Fruit fly (Drosophila melanogaster): ENCODE measurements around the gene mei-217.

The mei-217 gene

dm6 chrX:17123545-17124203, 19.1 kb downstream of the mei-217 start:
- TF ChIP-seq CTCF (optimal IDR thresholded peaks at IDR 0.05) (no peak), CG8478 (optimal IDR thresholded peaks at IDR 0.05) (no peak)

DNA sequence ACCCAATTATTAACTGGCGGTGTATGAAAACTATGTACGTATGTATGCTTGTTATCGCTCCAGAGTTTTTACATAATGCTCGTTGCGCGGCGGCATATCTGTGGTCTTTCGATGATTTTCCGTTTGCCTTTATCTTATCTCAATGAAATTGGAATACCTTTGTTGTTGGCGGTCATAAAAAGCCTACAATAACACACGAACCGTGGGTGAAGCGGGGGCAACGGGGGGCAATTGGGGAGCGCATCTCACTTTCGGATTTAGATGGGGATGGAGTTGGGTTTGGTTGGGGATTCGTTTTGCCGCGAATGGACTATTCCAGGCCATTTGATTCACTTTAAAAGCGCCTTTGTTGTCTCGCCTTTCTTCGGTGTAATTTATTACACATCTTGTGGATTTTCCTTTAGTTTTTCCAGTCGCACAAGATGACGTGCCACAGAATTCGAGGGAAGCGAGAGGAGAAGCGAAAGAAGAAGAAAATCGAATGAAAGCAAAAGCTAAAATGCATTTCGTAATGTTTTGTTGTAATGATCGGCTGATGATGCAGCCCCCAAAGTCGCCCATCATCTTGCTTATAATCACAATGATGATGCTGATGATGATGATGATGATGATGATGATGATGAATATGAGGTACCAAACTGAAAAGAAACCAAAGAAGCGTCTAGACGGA, 20.2 kb downstream of the mei-217 start:
- TF ChIP-seq CTCF (optimal IDR thresholded peaks at IDR 0.05) (no peak), CG8478 (optimal IDR thresholded peaks at IDR 0.05) (no peak)

dm6 chrX:17121600-17121999, 21.2 kb downstream of the mei-217 start:
- TF ChIP-seq CG8478 (optimal IDR thresholded peaks at IDR 0.05) (no peak), CTCF (optimal IDR thresholded peaks at IDR 0.05) (no peak)

DNA sequence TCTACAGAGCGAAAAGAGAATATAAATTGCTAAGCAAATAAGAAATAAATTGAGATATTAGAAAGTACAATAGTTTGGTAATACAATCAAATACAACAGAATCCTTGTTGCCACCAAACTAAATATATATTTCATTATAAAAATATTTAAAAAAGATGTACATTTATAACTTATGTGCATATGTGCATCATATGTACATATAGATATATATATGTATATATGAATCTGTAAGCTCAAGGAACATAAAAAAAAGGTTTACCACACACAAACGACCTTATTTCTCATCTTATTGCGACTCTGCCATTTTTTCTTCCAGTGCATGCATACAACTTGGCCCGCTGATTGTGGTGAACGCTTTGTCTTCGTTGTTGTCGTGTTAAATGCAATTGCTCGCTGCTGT, 29.5 kb downstream of the mei-217 start:
- no peak for TF ChIP-seq CTCF (optimal IDR thresholded peaks at IDR 0.05)
- no peak for TF ChIP-seq CG8478 (optimal IDR thresholded peaks at IDR 0.05)

DNA sequence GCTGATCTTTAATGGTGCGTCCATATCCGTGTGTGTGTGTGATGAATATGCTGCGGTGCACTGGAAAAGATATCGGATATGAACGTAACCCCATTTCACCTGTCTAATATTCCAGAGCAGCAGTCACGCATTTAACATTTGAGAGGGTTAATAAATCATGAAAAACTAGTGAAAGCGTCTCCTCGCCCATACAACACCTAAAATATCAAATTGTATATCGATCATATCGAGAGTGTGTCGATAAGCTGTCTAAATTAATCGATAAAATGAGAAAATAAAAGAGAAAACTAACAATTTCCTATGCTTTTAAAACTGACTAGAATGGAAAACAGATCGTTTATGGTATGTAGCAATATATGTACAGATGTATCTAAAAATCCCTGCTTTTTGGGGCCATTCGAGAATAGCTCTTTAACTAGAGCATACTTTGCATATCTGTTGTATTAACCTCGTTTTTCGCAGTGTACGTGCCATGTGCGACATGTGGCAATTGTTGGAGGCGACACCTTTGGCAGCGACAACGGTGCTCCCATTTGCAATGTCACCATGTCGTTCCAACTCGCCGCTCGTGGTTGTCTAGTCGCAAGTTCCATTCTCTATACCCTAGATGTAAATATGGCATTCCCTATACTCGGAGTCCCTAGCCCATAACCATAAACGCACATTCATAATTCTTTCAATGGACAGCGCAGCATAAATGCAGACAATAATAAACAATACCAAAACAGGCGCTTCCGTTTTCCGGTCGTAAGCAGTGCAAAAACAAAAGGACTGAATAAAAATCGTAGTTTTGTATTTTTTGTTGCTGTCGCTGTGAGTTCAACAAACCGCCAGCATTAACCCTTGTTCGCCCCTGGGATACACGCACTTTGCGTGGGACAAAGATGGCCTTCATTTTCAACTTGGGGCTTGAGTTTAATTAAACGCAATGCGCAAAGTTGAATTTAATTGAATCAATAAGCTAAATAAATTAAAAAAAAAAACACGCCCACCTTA, 30.5 kb downstream of the mei-217 start:
- no peak for TF ChIP-seq CG8478 (optimal IDR thresholded peaks at IDR 0.05)
- TF ChIP-seq CTCF (optimal IDR thresholded peaks at IDR 0.05), result no peak

DNA sequence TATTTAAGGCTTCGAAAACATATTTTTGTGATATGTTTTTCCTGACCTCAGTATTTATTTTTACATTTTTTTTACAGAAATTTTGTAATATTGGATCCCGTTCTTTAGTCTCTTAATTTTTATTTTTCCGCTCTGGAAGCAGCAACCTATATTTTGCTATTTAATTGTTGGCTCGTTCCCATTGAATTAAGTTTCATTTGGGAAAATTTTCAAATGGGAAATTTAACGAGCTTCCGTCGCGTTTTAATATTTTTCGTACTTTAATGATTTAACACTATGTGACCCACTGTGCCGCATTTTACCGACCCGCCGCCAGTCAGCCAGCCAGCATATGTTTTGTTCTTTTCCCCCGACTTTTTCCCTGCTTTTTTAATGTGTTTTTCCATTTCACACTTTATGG, 31.5 kb downstream of the mei-217 start:
- TF ChIP-seq CTCF (optimal IDR thresholded peaks at IDR 0.05) (no peak), CG8478 (optimal IDR thresholded peaks at IDR 0.05) (no peak)

DNA sequence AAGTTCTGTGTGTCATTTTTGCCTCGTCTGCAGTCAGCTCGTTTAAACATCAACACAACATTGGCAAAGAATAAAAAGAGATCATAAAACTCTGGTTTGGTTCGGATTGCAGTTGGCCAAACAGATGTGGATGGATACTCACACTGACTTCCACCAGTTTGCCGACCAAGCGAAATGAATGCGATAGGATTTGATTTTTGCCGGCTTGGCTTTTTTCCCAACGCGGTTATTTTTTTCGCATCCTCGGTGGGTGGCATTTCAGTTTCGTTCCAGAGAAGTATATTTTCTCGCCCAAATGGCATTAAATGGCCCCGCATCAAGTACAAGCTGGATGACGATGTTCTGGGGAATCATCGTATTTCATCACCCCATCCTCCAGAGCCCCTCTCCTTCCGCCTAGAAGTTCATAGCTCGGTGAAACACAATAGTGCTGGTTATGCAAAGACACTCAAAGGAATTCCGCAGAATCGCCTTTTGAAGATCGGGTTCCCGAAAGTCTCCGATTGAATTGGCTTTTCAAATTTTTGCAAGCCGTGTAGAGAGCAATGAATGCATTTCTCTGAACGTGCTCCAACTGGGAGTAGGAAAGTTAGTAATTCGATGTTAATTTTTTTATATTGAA, 32.1 kb downstream of the mei-217 start:
- TF ChIP-seq CTCF (optimal IDR thresholded peaks at IDR 0.05) (no peak), CG8478 (optimal IDR thresholded peaks at IDR 0.05) (no peak)

DNA sequence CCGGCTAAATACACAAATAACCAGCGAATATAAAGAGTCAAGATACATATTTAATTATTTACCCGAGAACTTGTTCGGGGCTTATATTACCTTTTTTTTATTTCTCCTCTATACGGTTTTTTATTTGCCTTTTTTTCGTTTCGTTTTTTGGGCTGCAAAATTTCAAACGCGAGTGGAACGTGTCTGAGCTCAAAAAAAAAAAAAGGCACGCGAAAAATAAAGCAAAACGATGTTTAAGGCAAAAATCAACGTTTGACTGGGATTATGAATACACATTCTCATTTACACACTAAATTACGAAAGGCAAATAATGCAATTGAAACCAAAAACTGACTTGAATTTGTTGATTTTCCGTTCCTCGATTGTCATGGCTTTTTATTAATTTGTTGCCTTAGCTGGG, 33.1 kb downstream of the mei-217 start:
- no peak for TF ChIP-seq CTCF (optimal IDR thresholded peaks at IDR 0.05)
- TF ChIP-seq CG8478 (optimal IDR thresholded peaks at IDR 0.05), result no peak

dm6 chrX:17108000-17108399, 34.8 kb downstream of the mei-217 start:
- no peak for TF ChIP-seq CG8478 (optimal IDR thresholded peaks at IDR 0.05)
- TF ChIP-seq CTCF (optimal IDR thresholded peaks at IDR 0.05), result no peak

- TF ChIP-seq CTCF (optimal IDR thresholded peaks at IDR 0.05), result no peak
- TF ChIP-seq CG8478 (optimal IDR thresholded peaks at IDR 0.05), result no peak
Measured at dm6 chrX:17107401-17107916, 35.3 kb downstream of the mei-217 start, which contains the start of gene CG5004. Gene CG5004, plus strand, starts transcription at chrX:17107582.

DNA sequence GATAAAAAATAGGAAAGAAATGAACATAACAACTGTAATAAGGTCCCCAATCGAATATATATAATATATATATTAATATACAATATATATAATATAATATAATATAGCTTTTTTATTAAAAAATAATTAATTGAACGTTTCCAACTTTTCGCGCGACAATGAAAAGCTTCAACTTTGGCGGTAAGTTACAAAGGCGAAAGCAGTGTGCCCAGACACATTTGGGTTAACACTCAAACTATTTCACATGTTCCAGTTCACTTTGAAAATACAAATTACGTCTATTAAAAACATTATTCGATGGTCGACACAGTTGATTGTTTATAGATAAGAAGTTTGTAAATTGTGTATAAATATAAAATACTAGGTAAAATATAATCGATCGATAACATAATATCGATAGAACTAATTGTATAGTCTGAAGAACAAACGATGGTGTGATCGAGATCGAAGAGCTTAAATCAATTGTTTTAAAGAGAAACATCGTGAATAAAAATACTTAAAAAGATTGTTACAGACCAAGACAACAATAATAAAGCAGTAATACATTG, 36.6 kb downstream of the mei-217 start:
- TF ChIP-seq CG8478 (optimal IDR thresholded peaks at IDR 0.05) (no peak), CTCF (optimal IDR thresholded peaks at IDR 0.05) (no peak)

DNA sequence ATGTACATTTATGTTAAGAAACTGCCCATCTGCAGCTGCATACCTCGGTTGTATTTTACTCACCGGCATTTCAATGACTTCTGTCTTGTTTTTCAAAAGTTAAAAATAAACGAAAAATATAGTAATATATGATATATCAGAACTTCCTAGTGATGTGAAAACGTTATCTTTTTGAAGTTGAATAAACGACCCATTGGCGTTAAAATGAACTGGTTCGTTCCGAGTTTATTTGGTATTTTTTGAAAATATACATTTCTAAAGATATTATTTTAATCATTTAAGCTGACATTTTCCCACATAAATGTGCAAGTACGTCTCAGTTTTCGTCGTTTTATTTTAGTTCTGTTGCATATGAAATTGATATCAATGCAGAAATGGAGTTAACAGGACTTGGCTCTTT, 37.1 kb downstream of the mei-217 start, which contains the start of gene Arpc3B:
TSS of gene Arpc3B (minus strand) at position 146 of the 400 bp plus-strand sequence.
- TF ChIP-seq CTCF (optimal IDR thresholded peaks at IDR 0.05), result no peak
- TF ChIP-seq CG8478 (optimal IDR thresholded peaks at IDR 0.05), result no peak

DNA sequence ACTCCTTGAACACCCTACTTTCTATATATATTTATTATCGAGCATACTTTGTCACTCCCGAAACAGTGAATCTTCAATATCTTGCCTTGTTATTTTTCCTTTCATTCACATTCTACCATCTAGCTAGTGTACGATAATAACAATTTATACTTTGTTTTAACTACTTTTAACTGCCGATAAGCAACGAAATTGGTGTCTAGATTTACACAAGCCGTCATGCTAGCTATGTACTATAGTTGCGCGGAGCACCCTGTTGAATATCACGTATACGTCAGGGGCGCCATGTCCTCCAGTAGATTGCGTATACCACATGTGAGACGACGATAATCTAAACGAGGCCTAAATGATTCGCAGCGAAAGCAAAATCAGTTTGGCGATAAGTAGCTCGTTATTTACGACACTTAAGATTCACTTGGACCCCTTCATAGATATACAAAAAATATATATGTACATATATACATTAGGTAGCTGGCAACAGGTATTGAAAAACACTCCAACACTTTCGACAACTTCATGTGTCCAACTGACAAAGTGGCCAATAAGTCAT, 48.8 kb downstream of the mei-217 start:
- TF ChIP-seq CTCF (optimal IDR thresholded peaks at IDR 0.05), result no peak
- TF ChIP-seq CG8478 (optimal IDR thresholded peaks at IDR 0.05), result no peak

DNA sequence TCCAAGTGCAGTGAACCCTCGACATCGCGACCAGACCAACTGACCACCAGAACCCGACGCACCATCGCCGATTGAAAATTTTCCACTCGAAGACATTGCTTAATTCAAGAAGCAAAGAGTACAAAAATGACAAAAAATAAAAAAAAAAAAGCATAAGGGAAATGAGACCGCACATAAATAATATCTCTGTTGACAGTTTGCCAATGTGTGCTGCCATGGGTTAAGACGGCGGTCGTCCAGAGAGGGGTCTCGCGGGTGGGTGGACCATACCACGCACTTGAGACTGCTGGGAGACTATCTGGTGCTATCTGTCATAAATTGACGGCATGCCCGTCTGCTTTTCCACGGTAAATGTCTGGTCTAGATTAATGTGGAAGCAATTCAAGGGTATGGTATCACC, 49.4 kb downstream of the mei-217 start:
- TF ChIP-seq CG8478 (optimal IDR thresholded peaks at IDR 0.05), result no peak
- no peak for TF ChIP-seq CTCF (optimal IDR thresholded peaks at IDR 0.05)

All from S2 (cell line).